Worm (Caenorhabditis elegans): ENCODE measurements around the gene srz-25.

DNA sequence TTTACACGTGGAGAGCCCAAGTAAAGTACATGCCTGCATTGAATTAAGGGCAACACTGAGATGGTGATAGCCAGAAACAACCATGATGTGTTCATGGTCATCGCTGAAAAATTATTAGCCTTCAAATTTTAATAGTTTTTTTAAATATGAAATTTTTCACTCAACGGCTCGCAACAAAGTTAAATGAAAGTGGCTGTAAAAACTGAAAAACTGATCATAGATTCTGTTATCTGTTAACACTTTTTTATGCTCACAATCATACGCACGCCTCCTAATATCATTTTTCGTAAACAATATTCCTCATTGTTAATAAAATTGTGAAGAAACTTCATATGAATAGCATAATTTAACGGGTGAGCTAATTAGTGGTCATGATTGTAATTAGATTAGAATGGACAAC, 9.0 kb upstream of the srz-25 start, which contains the start of gene C18D4.4:
- no peak for TF ChIP-seq B0310.2 (tag; optimal IDR thresholded peaks at IDR 0.05)
- no peak for TF ChIP-seq ama-1 (optimal IDR thresholded peaks at IDR 0.05)
- TF ChIP-seq hnd-1 (tag; optimal IDR thresholded peaks at IDR 0.05): no peak
- no peak for TF ChIP-seq tbx-37 (GFP tag; conservative IDR thresholded peaks at IDR 0.05)
- TF ChIP-seq ceh-13 (GFP tag; optimal IDR thresholded peaks at IDR 0.05): no peak
- no peak for TF ChIP-seq ceh-36 (tag; optimal IDR thresholded peaks at IDR 0.05)
- TF ChIP-seq scrt-1 (GFP tag; IDR thresholded peaks at IDR 0.05): no peak
- no peak for TF ChIP-seq F13C5.2 (tag; optimal IDR thresholded peaks at IDR 0.05)
- no peak for TF ChIP-seq tra-4 (tag; optimal IDR thresholded peaks at IDR 0.05)
- TF ChIP-seq sea-1 (GFP tag; conservative IDR thresholded peaks at IDR 0.05): no peak
- no peak for TF ChIP-seq aly-1 (tag; optimal IDR thresholded peaks at IDR 0.05)
- TF ChIP-seq flt-1 (GFP tag; IDR thresholded peaks at IDR 0.05): no peak
- TF ChIP-seq tbx-11 (GFP tag; IDR thresholded peaks at IDR 0.05): no peak
- TF ChIP-seq hmg-4 (GFP tag; optimal IDR thresholded peaks at IDR 0.05): no peak
